Fruit fly (Drosophila melanogaster): ENCODE data around the gene CG33493.

Gene CG33493

DNA sequence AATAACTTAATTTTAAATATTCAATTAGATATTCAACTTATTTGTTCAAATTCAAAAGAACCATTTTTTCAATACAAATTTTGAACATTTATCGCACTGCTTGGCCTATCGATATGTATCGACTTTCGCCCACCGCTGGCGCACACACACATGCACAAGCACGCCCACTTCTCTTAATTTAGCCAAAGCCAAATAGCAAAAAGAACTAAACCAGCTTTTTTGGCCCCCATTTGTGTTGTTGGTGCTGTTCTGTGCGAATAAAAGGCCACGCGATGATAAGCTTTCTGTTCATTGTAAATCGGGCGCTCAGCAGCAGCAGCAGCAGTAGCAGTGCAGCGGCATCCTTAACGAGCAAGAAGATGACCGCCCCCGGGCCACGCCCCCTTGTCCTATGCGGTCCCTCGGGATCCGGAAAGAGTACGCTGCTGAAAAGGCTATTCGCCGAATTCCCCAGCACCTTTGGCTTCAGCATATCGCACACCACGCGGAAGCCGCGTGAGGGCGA lies 2.0 kb downstream of the CG33493 start, which contains the start of gene CG11811 (continued):
- TF ChIP-seq CG30020 (tag; optimal IDR thresholded peaks at IDR 0.05) (peak; percentile 19), fu2 (GFP tag; optimal IDR thresholded peaks at IDR 0.05) (peak; percentile 2), hbn (GFP tag; IDR thresholded peaks at IDR 0.05; ENCODE audit: partially characterized antibody) (peak; percentile 67; the same call in 1 of the 2 replicates), Lim3 (GFP tag; IDR thresholded peaks at IDR 0.05) (no peak), rib (GFP tag; IDR thresholded peaks at IDR 0.05) (0 out of 2 replicates have a peak, but pooled peaks have one; percentile 45), CG13624 (GFP tag; optimal IDR thresholded peaks at IDR 0.05) (no peak), sug (tag; optimal IDR thresholded peaks at IDR 0.05) (peak; percentile 62), CG2116 (GFP tag; optimal IDR thresholded peaks at IDR 0.05) (peak; percentile 65), B-H2 (GFP tag; optimal IDR thresholded peaks at IDR 0.05) (peak; percentile 46), CG14860 (GFP tag; IDR thresholded peaks at IDR 0.05; ENCODE audit: partially characterized antibody) (peak; percentile 70), Jarid2 (GFP tag; optimal IDR thresholded peaks at IDR 0.05) (no peak), usp (GFP tag; optimal IDR thresholded peaks at IDR 0.05) (no peak), MESR4 (GFP tag; optimal IDR thresholded peaks at IDR 0.05) (peak; percentile 88), Ets97D (GFP tag; optimal IDR thresholded peaks at IDR 0.05) (peak; percentile 19), CG31365 (tag; optimal IDR thresholded peaks at IDR 0.05) (peak; percentile 80), inv (GFP tag; IDR thresholded peaks at IDR 0.05; ENCODE audit: partially characterized antibody) (peak; percentile 63), Opbp (GFP tag; IDR thresholded peaks at IDR 0.05; ENCODE audit: partially characterized antibody) (peak; percentile 91), CG11085 (GFP tag; IDR thresholded peaks at IDR 0.05) (0 out of 2 replicates have a peak, but pooled peaks have one; percentile 6), MBD-R2 (GFP tag; IDR thresholded peaks at IDR 0.05) (peak; percentile 71), Ptx1 (GFP tag; IDR thresholded peaks at IDR 0.05) (no peak), CG8924 (tag; optimal IDR thresholded peaks at IDR 0.05) (peak; percentile 9), CG9727 (GFP tag; optimal IDR thresholded peaks at IDR 0.05) (no peak), CG34422 (GFP tag; IDR thresholded peaks at IDR 0.05) (peak; percentile 41; the same call in 1 of the 3 replicates), phol (tag; optimal IDR thresholded peaks at IDR 0.05) (peak; percentile 38), CG4854 (GFP tag; optimal IDR thresholded peaks at IDR 0.05) (peak; percentile 32), Adf1 (GFP tag; IDR thresholded peaks at IDR 0.05) (peak; percentile 50; the same call in 1 of the 2 replicates), CG1603 (tag; optimal IDR thresholded peaks at IDR 0.05) (peak; percentile 38), CG4617 (GFP tag; optimal IDR thresholded peaks at IDR 0.05; ENCODE audit: borderline replicate concordance) (peak; percentile 18), Meics (GFP tag; optimal IDR thresholded peaks at IDR 0.05) (no peak), CG14710 (tag; optimal IDR thresholded peaks at IDR 0.05) (peak; percentile 75), HmgZ (tag; optimal IDR thresholded peaks at IDR 0.05) (peak; percentile 70), Vsx1 (GFP tag; optimal IDR thresholded peaks at IDR 0.05) (no peak), CG34224 (GFP tag; IDR thresholded peaks at IDR 0.05; ENCODE audit: partially characterized antibody) (peak; percentile 82), hb (GFP tag; IDR thresholded peaks at IDR 0.05; ENCODE audit: partially characterized antibody) (peak; percentile 49; the same call in 1 of the 3 replicates), shn (GFP tag; optimal IDR thresholded peaks at IDR 0.05) (peak; percentile 22), sd (tag; optimal IDR thresholded peaks at IDR 0.05) (peak; percentile 42), sna (GFP tag; IDR thresholded peaks at IDR 0.05; ENCODE audit: partially characterized antibody) (peak; percentile 72), CG15514 (GFP tag; optimal IDR thresholded peaks at IDR 0.05) (peak; percentile 97), Xrp1 (GFP tag; IDR thresholded peaks at IDR 0.05) (0 out of 2 replicates have a peak, but pooled peaks have one; percentile 6), row (GFP tag; IDR thresholded peaks at IDR 0.05) (peak; percentile 74), CG18599 (GFP tag; optimal IDR thresholded peaks at IDR 0.05) (peak; percentile 26), CG13894 (tag; optimal IDR thresholded peaks at IDR 0.05) (peak; percentile 69), Ets65A (GFP tag) (peak; percentile 56), CG7987 (GFP tag; optimal IDR thresholded peaks at IDR 0.05) (peak; percentile 59), Scr (GFP tag; IDR thresholded peaks at IDR 0.05; ENCODE audit: partially characterized antibody) (peak; percentile 82), CG12104 (GFP tag; optimal IDR thresholded peaks at IDR 0.05) (no peak), grau (tag; optimal IDR thresholded peaks at IDR 0.05) (peak; percentile 18), mld (GFP tag; IDR thresholded peaks at IDR 0.05; ENCODE audit: partially characterized antibody) (peak; percentile 68; the same call in 2 of the 3 replicates)

All from whole organism, embryonic.